Worm (Caenorhabditis elegans) whole organism, L2 larva: ENCODE results near the gene Y43F4B.10.
A peak's percentile ranks its signal among the peaks of the same experiment; 100 is the strongest.

Experiments used
- C34F6.9 ChIP-seq: fragments of 150-350 bp; optimal IDR thresholded peaks from 2 replicates; lab custom pipeline; 2014; ENCODE audit warnings: missing biosample characterization, missing genetic modification characterization
- F13H6.1 ChIP-seq: sonication (generic microtip); optimal IDR thresholded peaks from 2 replicates; lab custom pipeline; 2016; ENCODE audit warnings: missing genetic modification characterization, missing compliant biosample characterization
- Y55F3AM.14 ChIP-seq: fragments of 200-800 bp; sonication (Bioruptor generic); optimal IDR thresholded peaks from 2 replicates; lab custom pipeline; 2018; ENCODE audit warnings: mild to moderate bottlenecking, missing genetic modification characterization, missing compliant biosample characterization
- ZK546.5 ChIP-seq: sonication (generic microtip); optimal IDR thresholded peaks from 2 replicates; lab custom pipeline; 2017; ENCODE audit warnings: missing biosample characterization, missing genetic modification characterization
- alr-1 ChIP-seq: fragments of 150-350 bp; optimal IDR thresholded peaks from 2 replicates; lab custom pipeline; 2014; ENCODE audit warnings: missing biosample characterization, missing genetic modification characterization
- aly-2 ChIP-seq: fragments of 150-350 bp; optimal IDR thresholded peaks from 2 replicates; lab custom pipeline; 2014; ENCODE audit warnings: missing biosample characterization, missing genetic modification characterization
- ama-1 ChIP-seq: fragments of 150-350 bp; optimal IDR thresholded peaks from 2 replicates; lab custom pipeline; 2018; ENCODE audit warnings: inconsistent platforms
- blmp-1 ChIP-seq: sonication (generic microtip); optimal IDR thresholded peaks from 2 replicates; lab custom pipeline; 2017; ENCODE audit warnings: missing genetic modification characterization, mild to moderate bottlenecking, missing compliant biosample characterization, antibody characterized with exemption, moderate library complexity; ENCODE audit not compliant: insufficient read depth
- ceh-82 ChIP-seq: fragments of 150-350 bp; optimal IDR thresholded peaks from 2 replicates; lab custom pipeline; 2014; ENCODE audit warnings: missing biosample characterization, missing genetic modification characterization
- crh-2 ChIP-seq: sonication (generic microtip); optimal IDR thresholded peaks from 2 replicates; lab custom pipeline; 2017; ENCODE audit warnings: missing biosample characterization, missing genetic modification characterization
- dmd-4 ChIP-seq: sonication (generic microtip); optimal IDR thresholded peaks from 2 replicates; lab custom pipeline; 2017; ENCODE audit warnings: missing biosample characterization, missing genetic modification characterization
- elt-1 ChIP-seq: fragments of 150-350 bp; optimal IDR thresholded peaks from 2 replicates; lab custom pipeline; 2014; ENCODE audit warnings: missing biosample characterization, missing genetic modification characterization
- elt-3 ChIP-seq: sonication (generic microtip); optimal IDR thresholded peaks from 2 replicates; lab custom pipeline; 2017; ENCODE audit warnings: missing biosample characterization, missing genetic modification characterization
- gmeb-1 ChIP-seq: fragments of 150-350 bp; optimal IDR thresholded peaks from 2 replicates; lab custom pipeline; 2014; ENCODE audit warnings: missing biosample characterization, missing genetic modification characterization
- lin-13 ChIP-seq: fragments of 150-350 bp; optimal IDR thresholded peaks from 2 replicates; lab custom pipeline; 2014; ENCODE audit warnings: missing biosample characterization, missing genetic modification reagents, missing genetic modification characterization
- lin-39 ChIP-seq: fragments of 150-350 bp; optimal IDR thresholded peaks from 2 replicates; lab custom pipeline; 2014; ENCODE audit warnings: missing biosample characterization, missing genetic modification reagents, missing genetic modification characterization
- mab-5 ChIP-seq: fragments of 150-350 bp; optimal IDR thresholded peaks from 2 replicates; lab custom pipeline; 2014; ENCODE audit warnings: missing biosample characterization, missing genetic modification characterization
- mbf-1 ChIP-seq: sonication (generic microtip); optimal IDR thresholded peaks from 2 replicates; lab custom pipeline; 2017; ENCODE audit warnings: missing biosample characterization, missing genetic modification characterization
- mdl-1 ChIP-seq, 2 experiments: fragments of 150-350 bp in 1 of 2; sonication (generic microtip) in 1 of 2; optimal IDR thresholded peaks; 2 replicates each; lab custom pipeline; 2017; ENCODE audit warnings: missing biosample characterization in 2 of 2, missing genetic modification characterization in 2 of 2
- nhr-11 ChIP-seq: fragments of 150-350 bp; optimal IDR thresholded peaks from 2 replicates; lab custom pipeline; 2014; ENCODE audit warnings: missing biosample characterization, missing genetic modification characterization
- nhr-12 ChIP-seq: fragments of 150-350 bp; optimal IDR thresholded peaks from 2 replicates; lab custom pipeline; 2014; ENCODE audit warnings: missing biosample characterization, missing genetic modification characterization
- nhr-129 ChIP-seq: fragments of 150-350 bp; optimal IDR thresholded peaks from 2 replicates; lab custom pipeline; 2014; ENCODE audit warnings: missing biosample characterization, missing genetic modification characterization
- nhr-21 ChIP-seq: fragments of 150-350 bp; optimal IDR thresholded peaks from 2 replicates; lab custom pipeline; 2014; ENCODE audit warnings: missing biosample characterization, missing genetic modification characterization
- nhr-23 ChIP-seq: fragments of 150-350 bp; optimal IDR thresholded peaks from 2 replicates; lab custom pipeline; 2014; ENCODE audit warnings: missing biosample characterization, missing genetic modification reagents, missing genetic modification characterization
- nhr-237 ChIP-seq: fragments of 150-350 bp; optimal IDR thresholded peaks from 2 replicates; lab custom pipeline; 2014; ENCODE audit warnings: missing biosample characterization, missing genetic modification characterization
- nhr-25 ChIP-seq: fragments of 150-350 bp; sonication (generic microtip); optimal IDR thresholded peaks from 3 replicates; lab custom pipeline; 2014; ENCODE audit warnings: missing biosample characterization, missing genetic modification characterization
- nhr-6 ChIP-seq: fragments of 150-350 bp; optimal IDR thresholded peaks from 2 replicates; lab custom pipeline; 2014; ENCODE audit warnings: missing biosample characterization, missing genetic modification characterization
- nhr-77 ChIP-seq: fragments of 150-350 bp; optimal IDR thresholded peaks from 2 replicates; lab custom pipeline; 2014; ENCODE audit warnings: missing biosample characterization, missing genetic modification characterization
- peb-1 ChIP-seq: fragments of 150-350 bp; optimal IDR thresholded peaks from 2 replicates; lab custom pipeline; 2014; ENCODE audit warnings: missing biosample characterization, missing genetic modification characterization
- skn-1 ChIP-seq: sonication (generic microtip); optimal IDR thresholded peaks from 2 replicates; lab custom pipeline; 2017; ENCODE audit warnings: missing biosample characterization, missing genetic modification characterization
- sma-3 ChIP-seq: sonication (generic microtip); optimal IDR thresholded peaks from 2 replicates; lab custom pipeline; 2016; ENCODE audit warnings: missing genetic modification reagents, missing genetic modification characterization, missing compliant biosample characterization
- sma-9 ChIP-seq, 2 experiments: fragments of 150-350 bp in 1 of 2; sonication (generic microtip) in 1 of 2; optimal IDR thresholded peaks; 2 replicates each; lab custom pipeline; 2014 to 2016; ENCODE audit warnings: missing genetic modification characterization in 2 of 2, mild to moderate bottlenecking in 1 of 2, missing biosample characterization in 1 of 2, missing compliant biosample characterization in 1 of 2, missing genetic modification reagents in 1 of 2, moderate library complexity in 1 of 2
- unc-39 ChIP-seq: fragments of 150-350 bp; optimal IDR thresholded peaks from 2 replicates; lab custom pipeline; 2014; ENCODE audit warnings: missing biosample characterization, missing genetic modification characterization
- unc-55 ChIP-seq: fragments of 150-350 bp; sonication (generic microtip); optimal IDR thresholded peaks from 3 replicates; lab custom pipeline; 2014; ENCODE audit warnings: missing biosample characterization, missing genetic modification reagents, missing genetic modification characterization
- unc-62 ChIP-seq: fragments of 150-350 bp; optimal IDR thresholded peaks from 2 replicates; lab custom pipeline; 2014; ENCODE audit warnings: missing biosample characterization, missing genetic modification reagents, missing genetic modification characterization
- zag-1 ChIP-seq: fragments of 150-350 bp; optimal IDR thresholded peaks from 2 replicates; lab custom pipeline; 2014; ENCODE audit warnings: missing biosample characterization, missing genetic modification characterization
- ztf-11 ChIP-seq: sonication (generic microtip); optimal IDR thresholded peaks from 2 replicates; lab custom pipeline; 2017; ENCODE audit warnings: missing biosample characterization, missing genetic modification characterization
- ztf-4 ChIP-seq: fragments of 150-350 bp; optimal IDR thresholded peaks from 2 replicates; lab custom pipeline; 2014; ENCODE audit warnings: missing biosample characterization, missing genetic modification characterization

Y43F4B.10 gene

ce11 chrIII:13298722-13299431 lies 15.0 kb upstream of the Y43F4B.10 start, which contains the start of gene pgm-2 (continued):
- no peak for TF ChIP-seq elt-3 (tag; lab: Kevin White, UChicago)

ce11 chrIII:13301983-13302382 lies 11.9 kb upstream of the Y43F4B.10 start:
- TF ChIP-seq Y55F3AM.14 (no peak), C34F6.9 (tag; lab: Kevin White, UChicago) (no peak), nhr-21 (no peak), nhr-12 (tag; lab: Kevin White, UChicago) (no peak), zag-1 (no peak), aly-2 (tag; lab: Kevin White, UChicago) (no peak), blmp-1 (tag; lab: Kevin White, UChicago) (no peak), mab-5 (tag; lab: Kevin White, UChicago) (no peak), gmeb-1 (tag; lab: Kevin White, UChicago) (no peak), elt-1 (tag; lab: Kevin White, UChicago) (no peak), nhr-129 (tag; lab: Kevin White, UChicago) (no peak), crh-2 (tag; lab: Kevin White, UChicago) (no peak), ztf-4 (tag; lab: Kevin White, UChicago) (no peak), peb-1 (tag; lab: Kevin White, UChicago) (no peak), alr-1 (tag; lab: Kevin White, UChicago) (no peak), skn-1 (tag; lab: Kevin White, UChicago) (no peak), dmd-4 (no peak), lin-39 (no peak), ceh-82 (tag; lab: Kevin White, UChicago) (no peak), F13H6.1 (tag; lab: Kevin White, UChicago) (no peak)

- TF ChIP-seq C34F6.9 (tag; lab: Kevin White, UChicago) = no peak
- TF ChIP-seq, all 48 proteins: peak for 0
Measured at ce11 chrIII:13302578-13302977, 11.3 kb upstream of the Y43F4B.10 start.

ce11 chrIII:13305537-13305936 lies 8.3 kb upstream of the Y43F4B.10 start:
- no peak for TF ChIP-seq lin-13
- TF ChIP-seq zag-1 = no peak
- no peak for TF ChIP-seq elt-3 (tag; lab: Kevin White, UChicago)
- no peak for TF ChIP-seq unc-39 (tag; lab: Kevin White, UChicago)
- TF ChIP-seq nhr-129 (tag; lab: Kevin White, UChicago) = no peak
- TF ChIP-seq nhr-25 (tag; lab: Kevin White, UChicago) = no peak
- no peak for TF ChIP-seq ceh-82 (tag; lab: Kevin White, UChicago)
- no peak for TF ChIP-seq F13H6.1 (tag; lab: Kevin White, UChicago)
- TF ChIP-seq alr-1 (tag; lab: Kevin White, UChicago) = no peak
- TF ChIP-seq unc-62 (GFP tag; lab: Kevin White, UChicago) = no peak
- no peak for TF ChIP-seq nhr-21
- no peak for TF ChIP-seq nhr-11
- TF ChIP-seq ztf-11 (tag; lab: Kevin White, UChicago) = no peak
- TF ChIP-seq lin-39 = no peak
- TF ChIP-seq mdl-1 (tag; optimal IDR thresholded peaks at IDR 0.05; lab: Kevin White, UChicago) = no peak
- TF ChIP-seq nhr-77 (tag; lab: Kevin White, UChicago) = no peak

ce11 chrIII:13307107-13307506 lies 6.8 kb upstream of the Y43F4B.10 start, which contains the start of the genes klp-19 and slc-36.1:
TSS of gene klp-19 (minus strand) at chrIII:13307259.
TSS of gene slc-36.1 (plus strand) at chrIII:13307502.
- TF ChIP-seq nhr-6 (no peak), nhr-25 (tag; lab: Kevin White, UChicago) (peak; percentile 13), ama-1 (lab: Kevin White, UChicago) (no peak), C34F6.9 (tag; lab: Kevin White, UChicago) (peak; percentile 71), sma-9 (GFP tag; optimal IDR thresholded peaks at IDR 0.05; lab: Kevin White, UChicago) (no peak), sma-9 (tag; optimal IDR thresholded peaks at IDR 0.05; lab: Kevin White, UChicago) (no peak), lin-39 (no peak), nhr-129 (tag; lab: Kevin White, UChicago) (no peak), mbf-1 (no peak), ztf-4 (tag; lab: Kevin White, UChicago) (no peak), mdl-1 (tag; optimal IDR thresholded peaks at IDR 0.05; lab: Kevin White, UChicago) (no peak), crh-2 (tag; lab: Kevin White, UChicago) (peak; percentile 19), nhr-23 (no peak), gmeb-1 (tag; lab: Kevin White, UChicago) (peak; percentile 62), unc-55 (GFP tag; lab: Kevin White, UChicago) (peak; percentile 70), aly-2 (tag; lab: Kevin White, UChicago) (no peak), nhr-237 (tag; lab: Kevin White, UChicago) (no peak), elt-3 (tag; lab: Kevin White, UChicago) (no peak), sma-3 (GFP tag; lab: Kevin White, UChicago) (no peak), ZK546.5 (tag; lab: Kevin White, UChicago) (no peak)
